Worm (Caenorhabditis elegans) whole organism, L2 larva: ENCODE measurements around the gene R05G9.3.

ENCODE experiments used
- blmp-1 ChIP-seq: sonication (generic microtip); optimal IDR thresholded peaks from 2 replicates; lab custom pipeline; 2017; ENCODE audit warnings: missing genetic modification characterization, mild to moderate bottlenecking, missing compliant biosample characterization, antibody characterized with exemption, moderate library complexity; ENCODE audit not compliant: insufficient read depth
- ceh-82 ChIP-seq: fragments of 150-350 bp; optimal IDR thresholded peaks from 2 replicates; lab custom pipeline; 2014; ENCODE audit warnings: missing biosample characterization, missing genetic modification characterization
- lsy-2 ChIP-seq, 2 experiments: fragments of 150-350 bp in 1 of 2; sonication (generic microtip) in 1 of 2; optimal IDR thresholded peaks; 2 replicates each; lab custom pipeline; 2014 to 2017; ENCODE audit warnings: missing biosample characterization in 2 of 2, missing genetic modification characterization in 2 of 2
- nhr-10 ChIP-seq: sonication (generic microtip); optimal IDR thresholded peaks from 2 replicates; lab custom pipeline; 2017; ENCODE audit warnings: missing biosample characterization, missing genetic modification characterization
- snpc-4 ChIP-seq: fragments of 150-350 bp; optimal IDR thresholded peaks from 2 replicates; lab custom pipeline; 2014; ENCODE audit warnings: missing biosample characterization, missing genetic modification characterization

DNA sequence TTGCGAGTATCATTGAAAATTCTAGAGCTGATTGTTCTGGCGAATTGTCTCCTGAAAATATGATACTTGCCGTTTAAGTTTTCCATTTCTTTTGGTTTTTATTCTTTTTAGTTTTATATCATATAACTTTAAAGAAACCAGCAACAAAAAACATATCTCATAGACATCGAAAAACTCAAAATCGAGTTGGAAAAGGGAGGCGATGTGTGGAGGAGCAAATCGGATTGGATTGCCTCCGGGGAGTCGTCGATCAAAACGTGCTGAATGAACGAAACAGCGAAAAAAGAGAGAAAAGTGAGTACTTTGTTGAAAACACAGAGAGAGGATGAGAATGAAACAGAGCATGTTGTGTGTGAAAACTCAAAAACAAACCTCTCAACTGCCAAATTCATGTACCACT is 4.2 kb downstream of the R05G9.3 start:
- TF ChIP-seq blmp-1 (tag; lab: Kevin White, UChicago), result no peak
- TF ChIP-seq lsy-2 (tag; optimal IDR thresholded peaks at IDR 0.05; lab: Kevin White, UChicago), result peak in 1 of 2 experiments; percentile 22
- no peak for TF ChIP-seq ceh-82
- TF ChIP-seq snpc-4 (tag; lab: Kevin White, UChicago), result no peak
- TF ChIP-seq nhr-10 (tag; lab: Kevin White, UChicago), result no peak
